Fruit fly (Drosophila melanogaster) whole organism, prepupa: ENCODE measurements around the gene CG3081.

Experiments used
- CG10669 ChIP-seq: fragments of 200-800 bp; sonication (Bioruptor generic); optimal IDR thresholded peaks from 3 replicates; lab custom pipeline; 2018; ENCODE audit warnings: missing biosample characterization, mild to moderate bottlenecking, missing genetic modification characterization, moderate library complexity
- CG11762 ChIP-seq: fragments of 200-800 bp; sonication (Bioruptor generic); optimal IDR thresholded peaks from 3 replicates; lab custom pipeline; 2016; ENCODE audit warnings: missing biosample characterization, missing genetic modification characterization; ENCODE audit not compliant: insufficient read depth
- CG11902 ChIP-seq: fragments of 200-800 bp; sonication (Bioruptor generic); optimal IDR thresholded peaks from 3 replicates; lab custom pipeline; 2016; ENCODE audit warnings: missing biosample characterization, missing genetic modification characterization
- CG15336 ChIP-seq: fragments of 200-800 bp; sonication (Bioruptor generic); IDR thresholded peaks from 2 replicates; pipeline ENCODE4 v1.3.6; 2022; ENCODE audit warnings: missing biosample characterization, missing genetic modification characterization
- CG1621 ChIP-seq: fragments of 200-800 bp; sonication (Bioruptor generic); optimal IDR thresholded peaks from 3 replicates; lab custom pipeline; 2018; ENCODE audit warnings: missing biosample characterization, mild to moderate bottlenecking, missing genetic modification characterization
- CG3032 ChIP-seq: fragments of 200-800 bp; optimal IDR thresholded peaks from 2 replicates; lab custom pipeline; 2019; ENCODE audit warnings: missing biosample characterization, mild to moderate bottlenecking, missing genetic modification characterization, moderate library complexity
- CG31627 ChIP-seq: fragments of 200-800 bp; sonication (Bioruptor generic); optimal IDR thresholded peaks from 3 replicates; lab custom pipeline; 2016; ENCODE audit warnings: missing biosample characterization, missing genetic modification characterization
- CG32006 ChIP-seq: fragments of 200-800 bp; sonication (Bioruptor generic); optimal IDR thresholded peaks from 3 replicates; lab custom pipeline; 2017; ENCODE audit warnings: missing biosample characterization, mild to moderate bottlenecking, missing genetic modification characterization
- CG34406 ChIP-seq: fragments of 200-800 bp; sonication (Bioruptor generic); optimal IDR thresholded peaks from 3 replicates; lab custom pipeline; 2016; ENCODE audit warnings: missing biosample characterization, missing genetic modification characterization
- CG3919 ChIP-seq: fragments of 200-800 bp; sonication (Bioruptor generic); optimal IDR thresholded peaks from 3 replicates; lab custom pipeline; 2016; ENCODE audit warnings: missing biosample characterization, missing genetic modification characterization
- CG4318 ChIP-seq: fragments of 200-800 bp; sonication (Bioruptor generic); optimal IDR thresholded peaks from 3 replicates; lab custom pipeline; 2017; ENCODE audit warnings: missing biosample characterization, mild to moderate bottlenecking, missing genetic modification characterization
- CG6163 ChIP-seq: fragments of 200-800 bp; sonication (Bioruptor generic); IDR thresholded peaks from 3 replicates; pipeline ENCODE4 v1.3.6; 2022; ENCODE audit warnings: missing biosample characterization, missing genetic modification characterization
- CG6276 ChIP-seq: fragments of 200-800 bp; sonication (Bioruptor generic); optimal IDR thresholded peaks from 2 replicates; lab custom pipeline; 2017; ENCODE audit warnings: missing biosample characterization, mild to moderate bottlenecking, missing genetic modification characterization
- CG6792 ChIP-seq: fragments of 200-800 bp; sonication (Bioruptor generic); optimal IDR thresholded peaks from 3 replicates; lab custom pipeline; 2016; ENCODE audit warnings: missing biosample characterization, missing genetic modification characterization
- CG6808 ChIP-seq: fragments of 200-800 bp; sonication (Bioruptor generic); optimal IDR thresholded peaks from 3 replicates; lab custom pipeline; 2017; ENCODE audit warnings: missing biosample characterization, missing genetic modification characterization, mild to moderate bottlenecking, moderate library complexity, missing genetic modification reagents
- CG6854 ChIP-seq: fragments of 200-800 bp; sonication (Bioruptor generic); optimal IDR thresholded peaks from 2 replicates; lab custom pipeline; 2017; ENCODE audit warnings: missing biosample characterization, mild to moderate bottlenecking, missing genetic modification characterization
- CG7368 ChIP-seq: fragments of 200-800 bp; sonication (Bioruptor generic); optimal IDR thresholded peaks from 3 replicates; lab custom pipeline; 2016; ENCODE audit warnings: missing biosample characterization, missing genetic modification characterization
- CG8319 ChIP-seq: fragments of 200-800 bp; sonication (Bioruptor generic); optimal IDR thresholded peaks from 3 replicates; lab custom pipeline; 2016; ENCODE audit warnings: missing biosample characterization, missing genetic modification characterization
- CG9139 ChIP-seq: fragments of 200-800 bp; sonication (Bioruptor generic); optimal IDR thresholded peaks from 3 replicates; lab custom pipeline; 2017; ENCODE audit warnings: missing biosample characterization, mild to moderate bottlenecking, missing genetic modification characterization
- Eip75B ChIP-seq: fragments of 200-800 bp; sonication (Bioruptor generic); optimal IDR thresholded peaks from 3 replicates; lab custom pipeline; 2016; ENCODE audit warnings: missing biosample characterization, missing genetic modification characterization
- Eip78C ChIP-seq: fragments of 200-800 bp; sonication (Bioruptor generic); peaks from one replicate; lab custom pipeline; 2016; ENCODE audit warnings: missing biosample characterization, missing genetic modification characterization
- Eip93F ChIP-seq: fragments of 200-800 bp; sonication (Bioruptor generic); optimal IDR thresholded peaks from 2 replicates; lab custom pipeline; 2016; ENCODE audit warnings: missing biosample characterization, mild to moderate bottlenecking, missing genetic modification characterization
- Ets21C ChIP-seq: fragments of 200-800 bp; sonication (Bioruptor generic); optimal IDR thresholded peaks from 3 replicates; lab custom pipeline; 2016; ENCODE audit warnings: missing biosample characterization, missing genetic modification characterization
- Ets96B ChIP-seq: fragments of 200-800 bp; optimal IDR thresholded peaks from 2 replicates; lab custom pipeline; 2019; ENCODE audit warnings: missing biosample characterization, mild to moderate bottlenecking, missing genetic modification characterization, moderate library complexity
- Gug ChIP-seq: fragments of 200-800 bp; sonication (Bioruptor generic); IDR thresholded peaks from 2 replicates; pipeline ENCODE4 v1.3.6; 2022; ENCODE audit warnings: missing biosample characterization, missing genetic modification characterization
- Hr38 ChIP-seq: sonication (Bioruptor generic); optimal IDR thresholded peaks from 2 replicates; lab custom pipeline; 2016; ENCODE audit warnings: missing biosample characterization, missing genetic modification characterization
- Hr39 ChIP-seq: fragments of 200-800 bp; sonication (Bioruptor generic); optimal IDR thresholded peaks from 2 replicates; lab custom pipeline; 2016; ENCODE audit warnings: missing biosample characterization, missing genetic modification characterization
- Lpt ChIP-seq: fragments of 200-800 bp; sonication (Bioruptor generic); optimal IDR thresholded peaks from 3 replicates; lab custom pipeline; 2016; ENCODE audit warnings: missing biosample characterization, missing genetic modification characterization
- Met ChIP-seq: fragments of 200-800 bp; sonication (Bioruptor generic); optimal IDR thresholded peaks from 3 replicates; lab custom pipeline; 2016; ENCODE audit warnings: missing biosample characterization, missing genetic modification characterization
- OdsH ChIP-seq: fragments of 200-800 bp; sonication (Bioruptor generic); optimal IDR thresholded peaks from 3 replicates; lab custom pipeline; 2016; ENCODE audit warnings: missing biosample characterization, missing genetic modification characterization
- Smox ChIP-seq: fragments of 200-800 bp; sonication (Bioruptor generic); optimal IDR thresholded peaks from 3 replicates; lab custom pipeline; 2016; ENCODE audit warnings: missing biosample characterization, missing genetic modification characterization
- Sox102F ChIP-seq: fragments of 200-800 bp; sonication (Bioruptor generic); optimal IDR thresholded peaks from 2 replicates; lab custom pipeline; 2016; ENCODE audit warnings: missing biosample characterization, mild to moderate bottlenecking, missing genetic modification characterization
- Sox14 ChIP-seq: fragments of 200-800 bp; sonication (Bioruptor generic); optimal IDR thresholded peaks from 3 replicates; lab custom pipeline; 2016; ENCODE audit warnings: missing biosample characterization, missing genetic modification characterization
- Sox15 ChIP-seq: fragments of 200-800 bp; sonication (Bioruptor generic); optimal IDR thresholded peaks from 3 replicates; lab custom pipeline; 2016; ENCODE audit warnings: missing biosample characterization, missing genetic modification characterization
- achi ChIP-seq: fragments of 200-800 bp; sonication (Bioruptor generic); optimal IDR thresholded peaks from 3 replicates; lab custom pipeline; 2016; ENCODE audit warnings: missing biosample characterization, missing genetic modification characterization
- acj6 ChIP-seq: fragments of 200-800 bp; sonication (Bioruptor generic); optimal IDR thresholded peaks from 3 replicates; lab custom pipeline; 2016; ENCODE audit warnings: missing biosample characterization, missing genetic modification characterization
- cyc ChIP-seq: fragments of 200-800 bp; sonication (Bioruptor generic); optimal IDR thresholded peaks from 3 replicates; lab custom pipeline; 2016; ENCODE audit warnings: missing biosample characterization, missing genetic modification characterization
- dac ChIP-seq: fragments of 200-800 bp; sonication (Bioruptor generic); optimal IDR thresholded peaks from 2 replicates; lab custom pipeline; 2017; ENCODE audit warnings: missing biosample characterization, mild to moderate bottlenecking, missing genetic modification characterization
- dsx ChIP-seq: fragments of 200-800 bp; optimal IDR thresholded peaks from 3 replicates; lab custom pipeline; 2019; ENCODE audit warnings: missing biosample characterization, mild to moderate bottlenecking, missing genetic modification characterization, moderate library complexity; ENCODE audit not compliant: poor library complexity, severe bottlenecking
- fd59A ChIP-seq: fragments of 200-800 bp; sonication (Bioruptor generic); optimal IDR thresholded peaks from 2 replicates; lab custom pipeline; 2017; ENCODE audit warnings: missing biosample characterization, mild to moderate bottlenecking, missing genetic modification characterization, missing genetic modification reagents
- fd85E ChIP-seq: fragments of 200-800 bp; sonication (Bioruptor generic); optimal IDR thresholded peaks from 3 replicates; lab custom pipeline; 2016; ENCODE audit warnings: missing biosample characterization, missing genetic modification characterization
- fkh ChIP-seq: fragments of 200-800 bp; sonication (Bioruptor generic); optimal IDR thresholded peaks from 3 replicates; lab custom pipeline; 2017; ENCODE audit warnings: missing biosample characterization, mild to moderate bottlenecking, missing genetic modification characterization, moderate library complexity
- lz ChIP-seq: fragments of 200-800 bp; sonication (Bioruptor generic); optimal IDR thresholded peaks from 3 replicates; lab custom pipeline; 2016; ENCODE audit warnings: missing biosample characterization, missing genetic modification characterization
- net ChIP-seq: fragments of 200-800 bp; sonication (Bioruptor generic); optimal IDR thresholded peaks from 3 replicates; lab custom pipeline; 2016; ENCODE audit warnings: missing biosample characterization, missing genetic modification characterization
- pdm3 ChIP-seq: fragments of 200-800 bp; sonication (Bioruptor generic); optimal IDR thresholded peaks from 3 replicates; lab custom pipeline; 2016; ENCODE audit warnings: missing biosample characterization, missing genetic modification characterization
- spab ChIP-seq: fragments of 200-800 bp; sonication (Bioruptor generic); optimal IDR thresholded peaks from 2 replicates; lab custom pipeline; 2017; ENCODE audit warnings: missing biosample characterization, mild to moderate bottlenecking, missing genetic modification characterization, missing genetic modification reagents
- ss ChIP-seq, 2 experiments: fragments of 200-800 bp; sonication (Bioruptor generic); optimal IDR thresholded peaks; 2 replicates in 1 of 2; 3 replicates in 1 of 2; lab custom pipeline; 2017 to 2018; ENCODE audit warnings: mild to moderate bottlenecking in 2 of 2, missing biosample characterization in 2 of 2, missing genetic modification characterization in 2 of 2, moderate library complexity in 1 of 2
- topi ChIP-seq: fragments of 200-800 bp; sonication (Bioruptor generic); optimal IDR thresholded peaks from 3 replicates; lab custom pipeline; 2016; ENCODE audit warnings: missing biosample characterization, missing genetic modification characterization
- vri ChIP-seq: fragments of 200-800 bp; sonication (Bioruptor generic); optimal IDR thresholded peaks from 3 replicates; lab custom pipeline; 2016; ENCODE audit warnings: missing biosample characterization, mild to moderate bottlenecking, missing genetic modification characterization

The CG3081 gene

DNA sequence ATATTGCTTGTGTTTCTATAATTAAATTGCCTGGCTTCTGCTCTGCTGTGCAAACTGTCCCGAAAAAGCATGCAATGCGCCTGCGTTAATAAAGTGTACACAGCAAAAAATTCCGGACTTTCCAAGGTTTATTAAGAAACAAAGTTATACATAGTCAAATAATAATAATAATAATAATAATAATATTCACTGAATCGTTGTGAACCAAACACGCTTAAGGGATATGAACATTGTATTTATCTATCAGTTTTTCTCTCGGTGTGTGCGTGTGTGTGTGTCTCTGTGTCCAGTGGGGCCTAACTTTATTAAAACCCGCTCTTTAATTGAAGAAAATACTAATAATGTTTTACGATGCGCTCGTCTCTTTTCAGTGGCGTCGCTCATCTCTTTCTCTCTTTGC is 47.4 kb upstream of the CG3081 start (continued):
- peak; percentile 57 for TF ChIP-seq CG32006
- TF ChIP-seq pdm3 (GFP tag; lab: Kevin White, UChicago), result peak; percentile 8
- TF ChIP-seq Eip93F, result no peak
- TF ChIP-seq achi (GFP tag; lab: Kevin White, UChicago), result peak; percentile 35
- peak; percentile 45; the same call in 1 of the 2 replicates for TF ChIP-seq CG15336 (GFP tag; lab: Robert Waterston, UW)
- peak; percentile 14 for TF ChIP-seq CG6276 (GFP tag; lab: Kevin White, UChicago)
- TF ChIP-seq fd85E (GFP tag; lab: Kevin White, UChicago), result no peak
- TF ChIP-seq CG6792 (GFP tag; lab: Kevin White, UChicago), result peak; percentile 13
- TF ChIP-seq CG3032, result peak; percentile 49
- no peak for TF ChIP-seq CG31627
- TF ChIP-seq dsx (GFP tag; lab: Kevin White, UChicago), result peak; percentile 27
- peak; percentile 34 for TF ChIP-seq OdsH
- TF ChIP-seq CG6808, result peak; percentile 3
- TF ChIP-seq Hr39 (GFP tag; lab: Kevin White, UChicago), result no peak
- no peak for TF ChIP-seq Gug (GFP tag; lab: Robert Waterston, UW)
- no peak for TF ChIP-seq CG11762 (GFP tag; lab: Kevin White, UChicago)
- TF ChIP-seq CG34406 (GFP tag; lab: Kevin White, UChicago), result peak; percentile 6
- no peak for TF ChIP-seq spab
- TF ChIP-seq Ets21C, result no peak
- no peak for TF ChIP-seq CG6854
- TF ChIP-seq CG3919 (GFP tag; lab: Kevin White, UChicago), result peak; percentile 18
- no peak for TF ChIP-seq Smox (GFP tag; lab: Kevin White, UChicago)
- TF ChIP-seq cyc (GFP tag; lab: Kevin White, UChicago), result no peak
- no peak for TF ChIP-seq Sox15 (GFP tag; lab: Kevin White, UChicago)

- TF ChIP-seq dac (GFP tag; lab: Kevin White, UChicago) (no peak), acj6 (GFP tag; lab: Kevin White, UChicago) (no peak), CG3032 (no peak), pdm3 (GFP tag; lab: Kevin White, UChicago) (no peak), Hr38 (GFP tag; lab: Kevin White, UChicago) (no peak), CG32006 (no peak), fd85E (GFP tag; lab: Kevin White, UChicago) (no peak), Eip75B (GFP tag; lab: Kevin White, UChicago) (no peak), lz (GFP tag; lab: Kevin White, UChicago) (no peak), net (no peak)
Measured at dm6 chrX:4690767-4691166, 47.0 kb upstream of the CG3081 start.

DNA sequence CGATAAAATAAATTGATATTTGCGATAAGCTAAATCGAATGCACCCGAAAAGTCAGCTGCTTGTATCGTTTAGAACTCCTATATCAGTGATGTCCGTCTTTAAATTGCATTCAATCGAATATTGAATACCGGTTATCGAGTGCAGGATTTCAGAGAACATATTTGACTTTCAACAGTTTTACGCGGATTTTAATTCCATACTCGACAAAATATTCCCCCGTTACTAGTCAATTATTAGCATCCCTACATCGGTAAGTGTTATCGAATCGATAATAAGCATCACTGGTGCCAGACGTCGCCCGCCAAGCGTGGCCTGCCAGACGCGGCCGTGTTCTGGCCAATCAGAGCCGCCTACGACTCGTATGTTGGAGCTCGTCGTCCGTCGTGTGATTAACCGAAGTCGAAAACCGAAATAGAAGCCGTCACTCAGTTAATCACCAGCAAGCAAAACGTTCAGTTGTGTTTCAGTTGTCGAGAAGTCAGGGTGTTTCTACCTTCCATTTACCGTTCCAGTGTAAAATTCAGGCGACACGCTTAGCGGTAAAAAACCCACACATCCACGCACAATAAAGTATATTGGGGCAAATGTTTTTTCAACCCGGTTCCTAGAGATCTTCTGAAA is 44.1 kb upstream of the CG3081 start, which contains the start of gene ctp:
ctp (plus strand) TSS at position 23 of the 622 bp plus-strand sequence.
- TF ChIP-seq Ets21C (no peak), CG11762 (GFP tag; lab: Kevin White, UChicago) (no peak), topi (GFP tag; lab: Kevin White, UChicago) (peak; percentile 38), CG1621 (tag; lab: Kevin White, UChicago) (no peak), Hr38 (GFP tag; lab: Kevin White, UChicago) (no peak), fd59A (GFP tag; lab: Kevin White, UChicago) (no peak), CG8319 (peak; percentile 6), CG4318 (GFP tag; lab: Kevin White, UChicago) (no peak), Lpt (GFP tag; lab: Kevin White, UChicago) (peak; percentile 16), OdsH (peak; percentile 43), ss (GFP tag; optimal IDR thresholded peaks at IDR 0.05; lab: Kevin White, UChicago) (peak; percentile 50 to 56), Sox102F (GFP tag; lab: Kevin White, UChicago) (peak; percentile 59), CG7368 (GFP tag; lab: Kevin White, UChicago) (peak; percentile 34), Eip78C (GFP tag; lab: Kevin White, UChicago) (peak; percentile 66), Ets96B (tag; lab: Kevin White, UChicago) (peak; percentile 15), CG10669 (no peak), fkh (GFP tag; lab: Kevin White, UChicago) (no peak), vri (peak; percentile 60), Sox14 (GFP tag; lab: Kevin White, UChicago) (peak; percentile 32), CG11902 (no peak), CG9139 (GFP tag; lab: Kevin White, UChicago) (no peak), Met (GFP tag; lab: Kevin White, UChicago) (peak; percentile 40), fd85E (GFP tag; lab: Kevin White, UChicago) (peak; percentile 16), CG6163 (peak; percentile 56; the same call in 1 of the 3 replicates)
